Worm (Caenorhabditis elegans) whole organism, early embryonic: ENCODE results near the gene T14G8.3.

Experiments
- B0310.2 ChIP-seq: sonication (generic microtip); optimal IDR thresholded peaks from 2 replicates; lab custom pipeline; 2016; ENCODE audit warnings: mild to moderate bottlenecking, missing genetic modification characterization, missing compliant biosample characterization
- F13C5.2 ChIP-seq: sonication (generic microtip); optimal IDR thresholded peaks from 2 replicates; lab custom pipeline; 2017; ENCODE audit warnings: mild to moderate bottlenecking, missing genetic modification characterization, inconsistent platforms, missing compliant biosample characterization
- aly-1 ChIP-seq: sonication (generic microtip); optimal IDR thresholded peaks from 2 replicates; lab custom pipeline; 2016; ENCODE audit warnings: missing genetic modification characterization, missing compliant biosample characterization
- ama-1 ChIP-seq: fragments of 150-350 bp; optimal IDR thresholded peaks from 2 replicates; lab custom pipeline; 2014
- ceh-13 ChIP-seq: fragments of 200-800 bp; sonication (Bioruptor generic); optimal IDR thresholded peaks from 2 replicates; lab custom pipeline; 2018; ENCODE audit warnings: mild to moderate bottlenecking, missing genetic modification characterization, missing compliant biosample characterization
- ceh-36 ChIP-seq: sonication (generic microtip); optimal IDR thresholded peaks from 2 replicates; lab custom pipeline; 2016; ENCODE audit warnings: missing genetic modification characterization, inconsistent platforms, missing compliant biosample characterization
- ets-7 ChIP-seq: sonication (generic microtip); optimal IDR thresholded peaks from 2 replicates; lab custom pipeline; 2016; ENCODE audit warnings: missing genotype, missing genetic modification characterization, missing compliant biosample characterization
- flt-1 ChIP-seq: fragments of 200-800 bp; sonication (Bioruptor generic); IDR thresholded peaks from 2 replicates; pipeline ENCODE4 v1.3.6; 2022; ENCODE audit warnings: missing genetic modification characterization, missing compliant biosample characterization
- hmbx-1 ChIP-seq: sonication (generic microtip); optimal IDR thresholded peaks from 2 replicates; lab custom pipeline; 2016; ENCODE audit warnings: mild to moderate bottlenecking, missing genetic modification characterization, missing compliant biosample characterization
- hmg-4 ChIP-seq: fragments of 200-800 bp; sonication (Bioruptor generic); optimal IDR thresholded peaks from 2 replicates; lab custom pipeline; 2018; ENCODE audit warnings: mild to moderate bottlenecking, missing genetic modification characterization, missing compliant biosample characterization
- hnd-1 ChIP-seq: sonication (generic microtip); optimal IDR thresholded peaks from 2 replicates; lab custom pipeline; 2016; ENCODE audit warnings: missing genetic modification characterization, missing compliant biosample characterization
- pes-1 ChIP-seq: fragments of 200-800 bp; sonication (Bioruptor generic); IDR thresholded peaks from 2 replicates; pipeline ENCODE4 v1.3.6; 2022; ENCODE audit warnings: missing genetic modification reagents, missing genetic modification characterization, missing compliant biosample characterization
- scrt-1 ChIP-seq: fragments of 200-800 bp; sonication (Bioruptor generic); IDR thresholded peaks from 2 replicates; pipeline ENCODE4 v1.3.6; 2022; ENCODE audit warnings: missing genetic modification characterization, missing compliant biosample characterization
- sea-1 ChIP-seq: fragments of 200-800 bp; sonication (Bioruptor generic); conservative IDR thresholded peaks from 2 replicates; pipeline ENCODE4 v1.3.6; 2022; ENCODE audit warnings: missing genetic modification characterization, missing compliant biosample characterization
- tbx-11 ChIP-seq: fragments of 200-800 bp; sonication (Bioruptor generic); IDR thresholded peaks from 2 replicates; pipeline ENCODE4 v1.3.6; 2022; ENCODE audit warnings: missing genetic modification characterization, missing compliant biosample characterization
- tbx-37 ChIP-seq: fragments of 200-800 bp; sonication (Bioruptor generic); conservative IDR thresholded peaks from 2 replicates; pipeline ENCODE4 v1.3.6; 2022; ENCODE audit warnings: missing genetic modification reagents, missing genetic modification characterization, missing compliant biosample characterization
- tra-4 ChIP-seq: sonication (generic microtip); optimal IDR thresholded peaks from 2 replicates; lab custom pipeline; 2017; ENCODE audit warnings: missing genetic modification characterization, missing compliant biosample characterization

The T14G8.3 gene

DNA sequence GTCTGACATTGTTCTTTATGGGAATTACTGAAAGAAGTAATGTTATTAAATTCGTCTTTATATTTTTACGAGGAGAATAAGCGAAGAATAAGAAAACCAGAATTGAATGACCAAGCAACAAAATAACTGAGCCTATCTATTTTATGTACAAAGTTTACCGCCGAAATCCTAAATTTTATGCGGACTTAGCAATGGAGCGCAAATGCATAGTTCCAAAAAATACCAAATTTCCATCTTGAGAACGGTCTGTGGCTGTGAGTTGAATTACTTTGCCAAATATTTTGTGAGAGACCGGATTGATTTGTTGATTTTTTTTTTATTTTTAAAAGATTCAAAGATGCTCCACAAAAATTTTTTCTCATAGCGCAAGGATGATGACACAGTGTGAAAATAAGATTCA, 8.5 kb upstream of the T14G8.3 start, which contains the start of gene chd-3:
Gene chd-3, minus strand, starts transcription at position 27 of the 400 bp plus-strand sequence.
- TF ChIP-seq tbx-37 (GFP tag; lab: Robert Waterston, UW): no peak
- no peak for TF ChIP-seq ets-7
- TF ChIP-seq sea-1 (GFP tag; lab: Robert Waterston, UW): no peak
- TF ChIP-seq B0310.2 (tag; lab: Kevin White, UChicago): no peak
- TF ChIP-seq hmg-4 (GFP tag; lab: Kevin White, UChicago): no peak
- TF ChIP-seq ceh-13 (GFP tag; lab: Kevin White, UChicago): no peak

DNA sequence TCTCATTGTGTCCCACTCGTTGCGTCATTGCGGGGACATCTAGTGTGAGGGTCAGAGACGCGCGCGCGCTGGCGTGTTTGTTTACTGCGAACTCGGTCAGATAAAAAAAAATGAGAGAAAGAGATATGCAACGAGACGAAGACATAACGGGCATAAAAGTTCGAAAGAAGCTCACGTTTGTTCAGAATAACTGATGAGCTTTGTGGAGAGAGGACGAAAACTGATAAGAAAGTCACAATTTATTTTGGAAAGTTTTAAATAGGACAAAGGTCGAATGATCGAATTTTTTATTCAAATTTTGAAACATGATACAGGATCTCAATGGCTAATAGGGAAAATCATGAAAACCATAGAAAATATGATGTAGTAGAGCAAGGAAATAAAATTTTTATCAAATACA, 8.0 kb upstream of the T14G8.3 start:
- TF ChIP-seq ceh-36 (tag; lab: Kevin White, UChicago) (no peak), aly-1 (tag; lab: Kevin White, UChicago) (no peak), hmbx-1 (tag; lab: Kevin White, UChicago) (no peak), B0310.2 (tag; lab: Kevin White, UChicago) (no peak), hmg-4 (GFP tag; lab: Kevin White, UChicago) (no peak), scrt-1 (GFP tag; lab: Robert Waterston, UW) (no peak), tra-4 (tag; lab: Kevin White, UChicago) (no peak), ama-1 (lab: Kevin White, UChicago) (no peak), ets-7 (no peak), ceh-13 (GFP tag; lab: Kevin White, UChicago) (no peak), hnd-1 (tag; lab: Kevin White, UChicago) (no peak), flt-1 (GFP tag; lab: Robert Waterston, UW) (no peak), tbx-11 (GFP tag; lab: Robert Waterston, UW) (no peak), sea-1 (GFP tag; lab: Robert Waterston, UW) (no peak), tbx-37 (GFP tag; lab: Robert Waterston, UW) (no peak), F13C5.2 (tag; lab: Kevin White, UChicago) (no peak), pes-1 (GFP tag; lab: Robert Waterston, UW) (no peak)

ce11 chrX:12854135-12854534, 6.9 kb upstream of the T14G8.3 start:
- TF ChIP-seq tbx-11 (GFP tag; lab: Robert Waterston, UW) (no peak), scrt-1 (GFP tag; lab: Robert Waterston, UW) (no peak), hmg-4 (GFP tag; lab: Kevin White, UChicago) (no peak), ceh-13 (GFP tag; lab: Kevin White, UChicago) (no peak), aly-1 (tag; lab: Kevin White, UChicago) (no peak), flt-1 (GFP tag; lab: Robert Waterston, UW) (no peak)

ce11 chrX:12854680-12855079, 6.4 kb upstream of the T14G8.3 start:
- TF ChIP-seq pes-1 (GFP tag; lab: Robert Waterston, UW) (peak; percentile 69), sea-1 (GFP tag; lab: Robert Waterston, UW) (0 out of 2 replicates have a peak, but pooled peaks have one; percentile 44), ets-7 (no peak), ceh-13 (GFP tag; lab: Kevin White, UChicago) (no peak), flt-1 (GFP tag; lab: Robert Waterston, UW) (peak; percentile 60), B0310.2 (tag; lab: Kevin White, UChicago) (no peak), ceh-36 (tag; lab: Kevin White, UChicago) (no peak), F13C5.2 (tag; lab: Kevin White, UChicago) (no peak), ama-1 (lab: Kevin White, UChicago) (no peak), tbx-11 (GFP tag; lab: Robert Waterston, UW) (no peak), hmbx-1 (tag; lab: Kevin White, UChicago) (no peak), tra-4 (tag; lab: Kevin White, UChicago) (no peak), tbx-37 (GFP tag; lab: Robert Waterston, UW) (0 out of 2 replicates have a peak, but pooled peaks have one; percentile 44), hmg-4 (GFP tag; lab: Kevin White, UChicago) (no peak), scrt-1 (GFP tag; lab: Robert Waterston, UW) (peak; percentile 60; the same call in 1 of the 2 replicates), hnd-1 (tag; lab: Kevin White, UChicago) (no peak), aly-1 (tag; lab: Kevin White, UChicago) (no peak)

DNA sequence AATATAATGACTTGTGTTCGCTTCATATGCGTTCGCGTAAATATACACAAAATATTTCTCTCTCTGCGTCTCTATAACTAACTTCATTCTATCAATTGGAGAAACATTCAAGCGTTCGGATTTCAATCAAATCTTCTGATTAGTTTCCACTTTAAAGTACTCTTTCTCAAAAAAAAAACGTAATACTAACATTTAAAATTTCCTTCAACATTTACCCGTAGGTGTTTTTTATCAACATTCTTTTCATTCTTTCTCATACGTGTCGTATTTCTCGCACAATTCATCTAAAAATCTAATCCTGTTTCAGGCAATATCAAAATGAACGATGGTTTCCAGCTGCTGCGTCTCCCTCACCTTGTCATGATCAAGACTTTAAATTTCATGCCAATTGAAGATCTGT, 3.3 kb upstream of the T14G8.3 start, which contains the start of gene T14G8.2:
Gene T14G8.2, plus strand, starts transcription at position 301 of the 400 bp plus-strand sequence.
- TF ChIP-seq hmbx-1 (tag; lab: Kevin White, UChicago) (no peak), hmg-4 (GFP tag; lab: Kevin White, UChicago) (no peak), ama-1 (lab: Kevin White, UChicago) (no peak), tbx-11 (GFP tag; lab: Robert Waterston, UW) (no peak)

DNA sequence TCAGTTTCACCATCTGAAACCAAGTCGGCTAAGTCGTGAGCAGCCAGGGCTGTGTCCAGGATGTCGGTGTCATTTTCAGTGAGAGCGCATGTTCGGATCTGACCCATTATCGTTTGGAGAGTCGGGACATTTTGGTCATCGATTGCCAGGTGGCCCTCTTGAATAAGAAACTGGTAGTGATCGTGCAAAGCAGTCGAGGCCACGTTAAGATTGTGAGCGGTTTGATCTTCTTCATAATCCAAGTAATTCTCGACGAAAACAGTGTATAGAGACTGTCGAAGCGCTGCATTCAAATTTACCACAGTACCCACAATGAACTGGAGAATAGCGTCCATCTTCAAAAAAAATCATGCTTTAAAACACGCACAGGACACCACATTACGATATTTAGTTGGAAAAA, 1.5 kb downstream of the T14G8.3 start, which contains the start of gene T14G8.6:
Gene T14G8.6, minus strand, starts transcription at position 338 of the 400 bp plus-strand sequence.
- TF ChIP-seq aly-1 (tag; lab: Kevin White, UChicago) (no peak), pes-1 (GFP tag; lab: Robert Waterston, UW) (no peak), hnd-1 (tag; lab: Kevin White, UChicago) (no peak), ceh-13 (GFP tag; lab: Kevin White, UChicago) (no peak), tra-4 (tag; lab: Kevin White, UChicago) (no peak), ceh-36 (tag; lab: Kevin White, UChicago) (no peak), hmg-4 (GFP tag; lab: Kevin White, UChicago) (no peak), B0310.2 (tag; lab: Kevin White, UChicago) (no peak), scrt-1 (GFP tag; lab: Robert Waterston, UW) (no peak), tbx-11 (GFP tag; lab: Robert Waterston, UW) (no peak), ama-1 (lab: Kevin White, UChicago) (no peak), hmbx-1 (tag; lab: Kevin White, UChicago) (no peak)

- TF ChIP-seq ets-7: no peak
- no peak for TF ChIP-seq tra-4 (tag; lab: Kevin White, UChicago)
- no peak for TF ChIP-seq hmbx-1 (tag; lab: Kevin White, UChicago)
Measured at ce11 chrX:12863262-12863661, 2.2 kb downstream of the T14G8.3 start.
